Worm (Caenorhabditis elegans): Measurements from ENCODE around the gene F59E12.9.

F59E12.9 gene

DNA sequence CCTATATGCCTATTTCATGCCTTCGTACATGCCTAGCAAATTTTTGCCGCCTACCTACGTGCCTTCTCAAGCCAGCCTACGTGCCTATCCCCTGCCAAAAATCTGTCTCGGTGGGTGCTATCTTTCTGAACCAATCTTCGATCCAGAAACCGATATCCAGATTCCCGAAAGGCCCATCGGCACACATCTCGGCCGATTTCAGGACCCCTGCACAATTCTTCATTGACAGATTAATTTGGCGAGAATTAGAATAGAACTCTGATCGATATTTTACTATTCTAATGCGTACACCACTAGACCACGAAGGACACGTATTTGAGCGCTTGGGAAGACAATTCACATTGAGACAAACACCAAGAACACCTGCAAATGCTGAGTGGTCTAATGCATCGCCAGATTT lies 20.7 kb upstream of the F59E12.9 start:
- TF ChIP-seq skn-1 (tag; optimal IDR thresholded peaks at IDR 0.05) (no peak), snpc-4 (tag; optimal IDR thresholded peaks at IDR 0.05) (no peak), nhr-67 (tag; optimal IDR thresholded peaks at IDR 0.05) (no peak), nhr-28 (tag; optimal IDR thresholded peaks at IDR 0.05) (no peak)

DNA sequence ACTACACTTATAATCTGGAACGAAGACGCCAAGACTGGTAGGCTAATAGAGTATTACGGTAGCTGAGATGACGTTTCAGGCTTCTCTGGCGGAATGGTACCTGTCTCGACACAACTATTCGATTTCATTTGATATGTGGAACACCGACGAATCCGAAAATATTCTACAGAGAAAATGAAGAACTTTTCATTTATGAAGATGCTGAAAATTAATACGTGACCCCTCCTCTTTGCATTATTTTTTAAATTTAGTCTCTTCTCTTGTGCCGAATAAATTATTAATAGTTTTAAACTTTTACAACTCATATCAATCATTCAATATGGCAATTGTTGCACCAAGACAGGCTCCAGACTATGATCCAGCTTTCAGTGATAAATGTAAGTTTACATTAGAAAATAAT lies 19.1 kb upstream of the F59E12.9 start, which contains the start of gene C25H3.16:
Gene C25H3.16 (plus strand): TSS at position 301 of the 400 bp plus-strand sequence.
- TF ChIP-seq ztf-4 (tag; optimal IDR thresholded peaks at IDR 0.05): no peak
- no peak for TF ChIP-seq elt-3 (tag; optimal IDR thresholded peaks at IDR 0.05)
- TF ChIP-seq nhr-28 (tag; optimal IDR thresholded peaks at IDR 0.05): no peak
- no peak for TF ChIP-seq zag-1 (tag; optimal IDR thresholded peaks at IDR 0.05)
- TF ChIP-seq snpc-4 (tag; optimal IDR thresholded peaks at IDR 0.05): no peak
- no peak for TF ChIP-seq ama-1 (optimal IDR thresholded peaks at IDR 0.05)
- no peak for TF ChIP-seq ceh-82 (tag; optimal IDR thresholded peaks at IDR 0.05)
- no peak for TF ChIP-seq egl-5 (tag; optimal IDR thresholded peaks at IDR 0.05)
- TF ChIP-seq unc-39 (tag; optimal IDR thresholded peaks at IDR 0.05): no peak
- TF ChIP-seq ZK546.5 (tag; optimal IDR thresholded peaks at IDR 0.05): no peak
- no peak for TF ChIP-seq ceh-28 (tag; optimal IDR thresholded peaks at IDR 0.05)
- TF ChIP-seq mml-1 (tag; optimal IDR thresholded peaks at IDR 0.05): no peak
- no peak for TF ChIP-seq lin-39 (tag; optimal IDR thresholded peaks at IDR 0.05)
- TF ChIP-seq ztf-11 (tag; optimal IDR thresholded peaks at IDR 0.05): no peak
- TF ChIP-seq egl-27 (tag; optimal IDR thresholded peaks at IDR 0.05): no peak
- TF ChIP-seq daf-12 (tag; optimal IDR thresholded peaks at IDR 0.05): no peak

DNA sequence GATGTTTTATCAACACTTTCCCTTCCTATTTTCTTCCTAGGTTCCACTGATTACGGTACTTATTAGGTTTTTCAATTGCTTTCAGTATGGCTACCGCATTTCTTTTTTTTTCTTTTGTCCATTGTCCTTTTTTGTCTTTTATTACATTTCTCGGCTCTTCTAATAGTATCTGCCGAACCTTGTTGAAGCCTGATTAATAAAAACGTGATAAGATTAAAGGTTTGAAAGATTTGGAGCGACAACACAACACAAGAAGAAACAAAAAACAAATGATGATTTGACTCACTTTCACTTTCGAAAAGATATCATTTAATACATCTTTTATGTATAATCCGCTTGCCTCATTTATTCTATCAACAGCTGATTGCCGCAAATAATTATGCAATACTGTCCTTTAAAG lies 18.2 kb upstream of the F59E12.9 start, which contains the start of gene C25H3.15:
Gene C25H3.15 (plus strand): TSS at position 301 of the 400 bp plus-strand sequence.
- TF ChIP-seq egl-5 (tag; optimal IDR thresholded peaks at IDR 0.05): no peak
- TF ChIP-seq nhr-23 (tag; optimal IDR thresholded peaks at IDR 0.05): peak; percentile 15

DNA sequence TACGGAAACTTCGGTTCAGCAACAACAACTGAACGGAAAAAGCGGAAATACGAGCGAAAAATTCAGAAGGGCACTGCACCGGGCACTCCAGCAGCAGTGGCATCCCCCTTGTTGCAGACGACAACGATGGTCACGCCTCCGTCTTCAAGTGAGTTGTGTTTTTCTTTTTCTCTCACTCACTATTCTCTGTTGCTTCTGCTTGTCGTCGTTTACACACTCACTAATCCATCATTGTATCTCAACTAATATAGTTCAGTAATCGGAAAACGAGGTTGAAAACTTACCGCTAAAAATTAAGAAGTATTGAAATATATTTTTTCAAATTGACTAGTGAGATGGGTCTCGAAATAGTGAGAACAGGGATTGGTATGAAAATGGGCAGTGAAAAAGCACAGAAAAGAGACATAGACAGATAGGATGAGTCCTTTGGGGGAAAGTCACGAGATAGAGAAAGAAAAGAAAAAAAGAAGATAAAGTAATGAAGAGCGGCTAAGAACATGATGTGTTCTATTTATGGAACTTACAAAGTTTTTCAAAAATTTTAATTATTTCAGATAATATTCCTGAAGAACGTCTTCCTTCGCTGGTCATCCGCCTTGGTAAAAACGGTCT lies 16.4 kb upstream of the F59E12.9 start:
- TF ChIP-seq nfya-1 (tag; optimal IDR thresholded peaks at IDR 0.05; ENCODE audit: insufficient read depth) (peak; percentile 59), nhr-28 (tag; optimal IDR thresholded peaks at IDR 0.05) (no peak), hmg-11 (tag; optimal IDR thresholded peaks at IDR 0.05) (peak; percentile 26), unc-39 (tag; optimal IDR thresholded peaks at IDR 0.05) (no peak)

DNA sequence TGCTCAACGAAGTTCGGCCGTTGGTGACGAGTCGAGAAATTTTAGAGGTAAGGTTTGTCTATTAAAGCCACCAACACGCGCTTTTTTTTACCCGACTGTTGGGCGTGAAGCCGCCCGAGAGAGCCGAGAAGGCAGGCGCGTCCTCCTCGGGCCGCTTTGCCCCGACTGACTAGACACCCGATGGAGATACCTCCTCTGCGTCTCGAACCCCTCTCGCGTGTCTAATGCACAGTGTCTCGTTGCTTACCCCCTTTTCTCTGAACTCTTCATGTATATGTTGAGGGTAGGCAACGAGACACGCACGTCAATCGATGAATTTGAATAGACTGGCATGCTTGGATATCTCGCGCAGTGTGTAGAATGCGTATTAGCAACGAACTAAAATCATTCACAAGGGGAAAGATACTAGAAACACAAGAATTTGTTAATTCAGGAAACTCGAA lies 14.9 kb upstream of the F59E12.9 start:
- TF ChIP-seq ceh-16 (tag; optimal IDR thresholded peaks at IDR 0.05): peak; percentile 6
- TF ChIP-seq ZK546.5 (tag; optimal IDR thresholded peaks at IDR 0.05): no peak
- peak; percentile 50 for TF ChIP-seq snpc-4 (tag; optimal IDR thresholded peaks at IDR 0.05)
- TF ChIP-seq ceh-28 (tag; optimal IDR thresholded peaks at IDR 0.05): peak; percentile 86
- peak in 1 of 3 experiments; percentile 82 for TF ChIP-seq elt-3 (tag; optimal IDR thresholded peaks at IDR 0.05)
- TF ChIP-seq nhr-11 (tag; optimal IDR thresholded peaks at IDR 0.05): peak; percentile 20
- peak; percentile 72 for TF ChIP-seq pha-4 (tag; optimal IDR thresholded peaks at IDR 0.05)
- peak; percentile 13 for TF ChIP-seq fkh-2 (tag; optimal IDR thresholded peaks at IDR 0.05)
- TF ChIP-seq nfya-1 (tag; optimal IDR thresholded peaks at IDR 0.05; ENCODE audit: insufficient read depth): peak; percentile 99
- peak; percentile 48 for TF ChIP-seq zag-1 (tag; optimal IDR thresholded peaks at IDR 0.05)
- no peak for TF ChIP-seq fos-1 (tag; optimal IDR thresholded peaks at IDR 0.05)
- no peak for TF ChIP-seq ceh-9 (tag; optimal IDR thresholded peaks at IDR 0.05)
- TF ChIP-seq nhr-23 (tag; optimal IDR thresholded peaks at IDR 0.05): peak; percentile 64
- no peak for TF ChIP-seq nhr-77 (tag; optimal IDR thresholded peaks at IDR 0.05)
- peak; percentile 11 for TF ChIP-seq elt-1 (tag; optimal IDR thresholded peaks at IDR 0.05)
- peak; percentile 86 for TF ChIP-seq ztf-4 (tag; optimal IDR thresholded peaks at IDR 0.05)
- peak; percentile 94 for TF ChIP-seq nhr-25 (tag; optimal IDR thresholded peaks at IDR 0.05)
- no peak for TF ChIP-seq aly-2 (tag; optimal IDR thresholded peaks at IDR 0.05)
- peak; percentile 84 for TF ChIP-seq elt-2 (tag; optimal IDR thresholded peaks at IDR 0.05)
- TF ChIP-seq unc-39 (tag; optimal IDR thresholded peaks at IDR 0.05): no peak
- peak; percentile 96 for TF ChIP-seq egl-5 (tag; optimal IDR thresholded peaks at IDR 0.05)
- TF ChIP-seq egl-27 (tag; optimal IDR thresholded peaks at IDR 0.05): no peak
- TF ChIP-seq nhr-43 (tag; optimal IDR thresholded peaks at IDR 0.05; ENCODE audit: poor library complexity, severe bottlenecking): peak; percentile 75
- peak; percentile 53 for TF ChIP-seq skn-1 (tag; optimal IDR thresholded peaks at IDR 0.05)
- peak; percentile 86 for TF ChIP-seq lin-39 (tag; optimal IDR thresholded peaks at IDR 0.05)
- TF ChIP-seq mdl-1 (tag; optimal IDR thresholded peaks at IDR 0.05): peak; percentile 67
- peak; percentile 64 for TF ChIP-seq ceh-82 (tag; optimal IDR thresholded peaks at IDR 0.05)
- no peak for TF ChIP-seq nhr-12 (tag; optimal IDR thresholded peaks at IDR 0.05)
- no peak for TF ChIP-seq daf-12 (tag; optimal IDR thresholded peaks at IDR 0.05)
- TF ChIP-seq ama-1 (optimal IDR thresholded peaks at IDR 0.05): peak; percentile 100
- peak; percentile 51 for TF ChIP-seq ztf-11 (tag; optimal IDR thresholded peaks at IDR 0.05)
- peak; percentile 65 for TF ChIP-seq R02D3.7 (tag; optimal IDR thresholded peaks at IDR 0.05)
- peak; percentile 47 for TF ChIP-seq nhr-67 (tag; optimal IDR thresholded peaks at IDR 0.05)
- peak; percentile 89 for TF ChIP-seq hmg-11 (tag; optimal IDR thresholded peaks at IDR 0.05)
- TF ChIP-seq jun-1 (tag; optimal IDR thresholded peaks at IDR 0.05): peak; percentile 55
- TF ChIP-seq fkh-10 (GFP tag; optimal IDR thresholded peaks at IDR 0.05): peak; percentile 71
- no peak for TF ChIP-seq mml-1 (tag; optimal IDR thresholded peaks at IDR 0.05)
- TF ChIP-seq tbx-2 (tag; optimal IDR thresholded peaks at IDR 0.05): peak; percentile 82
- TF ChIP-seq eor-1 (tag; optimal IDR thresholded peaks at IDR 0.05): no peak
- peak; percentile 42 for TF ChIP-seq nhr-76 (tag; optimal IDR thresholded peaks at IDR 0.05)

Measured in whole organism, L3 larva.